Worm (Caenorhabditis elegans) whole organism, L3 larva: Measurements from ENCODE around the gene aak-1.

Experiments used
- R02D3.7 ChIP-seq: fragments of 150-350 bp; optimal IDR thresholded peaks from 2 replicates; lab custom pipeline; 2014; ENCODE audit warnings: missing biosample characterization, missing genetic modification characterization
- ZK546.5 ChIP-seq: sonication (generic microtip); optimal IDR thresholded peaks from 2 replicates; lab custom pipeline; 2017; ENCODE audit warnings: missing biosample characterization, missing genetic modification characterization
- aly-2 ChIP-seq: fragments of 150-350 bp; optimal IDR thresholded peaks from 2 replicates; lab custom pipeline; 2014; ENCODE audit warnings: missing biosample characterization, missing genetic modification characterization
- ama-1 ChIP-seq: fragments of 150-350 bp; optimal IDR thresholded peaks from 2 replicates; lab custom pipeline; 2018
- ceh-16 ChIP-seq: sonication (generic microtip); optimal IDR thresholded peaks from 2 replicates; lab custom pipeline; 2017; ENCODE audit warnings: missing biosample characterization, missing genetic modification characterization
- ceh-28 ChIP-seq: fragments of 150-350 bp; optimal IDR thresholded peaks from 2 replicates; lab custom pipeline; 2014; ENCODE audit warnings: missing biosample characterization, missing genetic modification reagents, missing genetic modification characterization
- ceh-82 ChIP-seq: fragments of 150-350 bp; optimal IDR thresholded peaks from 2 replicates; lab custom pipeline; 2014; ENCODE audit warnings: missing biosample characterization, missing genetic modification characterization
- ceh-9 ChIP-seq: sonication (generic microtip); optimal IDR thresholded peaks from 2 replicates; lab custom pipeline; 2018; ENCODE audit warnings: missing biosample characterization, missing genetic modification characterization
- daf-12 ChIP-seq: fragments of 150-350 bp; optimal IDR thresholded peaks from 2 replicates; lab custom pipeline; 2014; ENCODE audit warnings: missing biosample characterization, missing genetic modification reagents, missing genetic modification characterization
- egl-27 ChIP-seq: sonication (generic microtip); optimal IDR thresholded peaks from 4 replicates; lab custom pipeline; 2017; ENCODE audit warnings: missing biosample characterization, missing genetic modification reagents, missing genetic modification characterization
- elt-1 ChIP-seq: fragments of 150-350 bp; optimal IDR thresholded peaks from 2 replicates; lab custom pipeline; 2014; ENCODE audit warnings: missing biosample characterization, missing genetic modification characterization
- elt-2 ChIP-seq: sonication (generic microtip); optimal IDR thresholded peaks from 2 replicates; lab custom pipeline; 2016; ENCODE audit warnings: missing genetic modification reagents, mild to moderate bottlenecking, missing genetic modification characterization, missing compliant biosample characterization
- elt-3 ChIP-seq, 3 experiments: fragments of 150-350 bp in 1 of 3; sonication (generic microtip) in 2 of 3; optimal IDR thresholded peaks; 2 replicates in 2 of 3; 4 replicates in 1 of 3; lab custom pipeline; 2014 to 2017; ENCODE audit warnings: missing biosample characterization in 3 of 3, missing genetic modification characterization in 3 of 3
- fkh-10 ChIP-seq: sonication (generic microtip); optimal IDR thresholded peaks from 2 replicates; lab custom pipeline; 2017; ENCODE audit warnings: missing biosample characterization, missing genetic modification reagents, missing genetic modification characterization
- fkh-2 ChIP-seq: fragments of 150-350 bp; optimal IDR thresholded peaks from 2 replicates; lab custom pipeline; 2014; ENCODE audit warnings: missing biosample characterization, missing genetic modification reagents, missing genetic modification characterization
- fos-1 ChIP-seq: fragments of 150-350 bp; optimal IDR thresholded peaks from 2 replicates; lab custom pipeline; 2014; ENCODE audit warnings: missing biosample characterization, missing genetic modification characterization
- hmg-11 ChIP-seq: sonication (generic microtip); optimal IDR thresholded peaks from 2 replicates; lab custom pipeline; 2016; ENCODE audit warnings: missing genetic modification characterization, missing compliant biosample characterization
- jun-1 ChIP-seq: fragments of 150-350 bp; optimal IDR thresholded peaks from 2 replicates; lab custom pipeline; 2014; ENCODE audit warnings: missing biosample characterization, missing genetic modification reagents, missing genetic modification characterization
- lin-15B ChIP-seq: fragments of 150-350 bp; optimal IDR thresholded peaks from 2 replicates; lab custom pipeline; 2014; ENCODE audit warnings: missing biosample characterization, missing genetic modification characterization
- lin-39 ChIP-seq: fragments of 150-350 bp; optimal IDR thresholded peaks from 2 replicates; lab custom pipeline; 2018; ENCODE audit warnings: missing biosample characterization, missing genetic modification reagents, missing genetic modification characterization
- lsy-12 ChIP-seq: sonication (generic microtip); optimal IDR thresholded peaks from 2 replicates; lab custom pipeline; 2016; ENCODE audit warnings: mild to moderate bottlenecking, missing genetic modification characterization, missing compliant biosample characterization
- mdl-1 ChIP-seq: fragments of 150-350 bp; optimal IDR thresholded peaks from 2 replicates; lab custom pipeline; 2014; ENCODE audit warnings: missing biosample characterization, missing genetic modification characterization
- mml-1 ChIP-seq: fragments of 150-350 bp; sonication (generic microtip); optimal IDR thresholded peaks from 3 replicates; lab custom pipeline; 2014; ENCODE audit warnings: missing biosample characterization, missing genetic modification characterization
- nfya-1 ChIP-seq: sonication (generic microtip); optimal IDR thresholded peaks from 2 replicates; lab custom pipeline; 2017; ENCODE audit warnings: missing genetic modification characterization, mild to moderate bottlenecking, missing compliant biosample characterization, antibody characterized with exemption, moderate library complexity; ENCODE audit not compliant: insufficient read depth
- nhr-11 ChIP-seq: fragments of 150-350 bp; optimal IDR thresholded peaks from 2 replicates; lab custom pipeline; 2014; ENCODE audit warnings: missing biosample characterization, missing genetic modification characterization
- nhr-12 ChIP-seq: fragments of 150-350 bp; optimal IDR thresholded peaks from 2 replicates; lab custom pipeline; 2014; ENCODE audit warnings: missing biosample characterization, missing genetic modification characterization
- nhr-23 ChIP-seq: fragments of 150-350 bp; optimal IDR thresholded peaks from 2 replicates; lab custom pipeline; 2014; ENCODE audit warnings: missing biosample characterization, missing genetic modification reagents, missing genetic modification characterization
- nhr-25 ChIP-seq: sonication (generic microtip); optimal IDR thresholded peaks from 2 replicates; lab custom pipeline; 2017; ENCODE audit warnings: missing biosample characterization, missing genetic modification characterization
- nhr-28 ChIP-seq: fragments of 150-350 bp; optimal IDR thresholded peaks from 2 replicates; lab custom pipeline; 2014; ENCODE audit warnings: missing biosample characterization, missing genetic modification characterization
- nhr-43 ChIP-seq: sonication (generic microtip); optimal IDR thresholded peaks from 2 replicates; lab custom pipeline; 2016; ENCODE audit warnings: mild to moderate bottlenecking, missing genetic modification characterization, missing compliant biosample characterization; ENCODE audit not compliant: poor library complexity, severe bottlenecking
- nhr-67 ChIP-seq: fragments of 150-350 bp; optimal IDR thresholded peaks from 2 replicates; lab custom pipeline; 2014; ENCODE audit warnings: missing biosample characterization, missing genetic modification characterization
- nhr-77 ChIP-seq: fragments of 150-350 bp; optimal IDR thresholded peaks from 2 replicates; lab custom pipeline; 2014; ENCODE audit warnings: missing biosample characterization, missing genetic modification characterization
- pha-4 ChIP-seq: fragments of 150-350 bp; optimal IDR thresholded peaks from 2 replicates; lab custom pipeline; 2014; ENCODE audit warnings: missing biosample characterization, missing genetic modification reagents, missing genetic modification characterization
- pqm-1 ChIP-seq: fragments of 150-350 bp; optimal IDR thresholded peaks from 2 replicates; lab custom pipeline; 2017; ENCODE audit warnings: missing biosample characterization, missing genetic modification characterization, inconsistent platforms
- skn-1 ChIP-seq: fragments of 150-350 bp; optimal IDR thresholded peaks from 2 replicates; lab custom pipeline; 2014; ENCODE audit warnings: missing biosample characterization, missing genetic modification characterization
- unc-39 ChIP-seq: sonication (generic microtip); optimal IDR thresholded peaks from 4 replicates; lab custom pipeline; 2017; ENCODE audit warnings: missing biosample characterization, missing genetic modification characterization
- unc-62 ChIP-seq: fragments of 150-350 bp; sonication (generic microtip); optimal IDR thresholded peaks from 4 replicates; lab custom pipeline; 2014; ENCODE audit warnings: missing biosample characterization, missing genetic modification reagents, missing genetic modification characterization
- zag-1 ChIP-seq: fragments of 150-350 bp; optimal IDR thresholded peaks from 2 replicates; lab custom pipeline; 2014; ENCODE audit warnings: missing biosample characterization, missing genetic modification characterization
- ztf-11 ChIP-seq: fragments of 150-350 bp; optimal IDR thresholded peaks from 2 replicates; lab custom pipeline; 2014; ENCODE audit warnings: missing biosample characterization, missing genetic modification characterization
- ztf-4 ChIP-seq: fragments of 150-350 bp; optimal IDR thresholded peaks from 2 replicates; lab custom pipeline; 2014; ENCODE audit warnings: missing biosample characterization, missing genetic modification characterization

aak-1 gene

ce11 chrIII:8734327-8734885, 26.5 kb downstream of the aak-1 start:
- TF ChIP-seq jun-1 (tag; lab: Kevin White, UChicago) (no peak), mdl-1 (peak; percentile 6), pha-4 (tag; lab: Kevin White, UChicago) (peak; percentile 8), ztf-11 (tag; lab: Kevin White, UChicago) (no peak), nhr-23 (tag; lab: Kevin White, UChicago) (peak; percentile 80), nhr-25 (tag; lab: Kevin White, UChicago) (peak; percentile 82), fkh-2 (tag; lab: Kevin White, UChicago) (no peak), ama-1 (lab: Kevin White, UChicago) (no peak), hmg-11 (tag; lab: Kevin White, UChicago) (peak; percentile 24), nhr-43 (peak; percentile 79), nhr-28 (tag; lab: Kevin White, UChicago) (no peak), skn-1 (tag; lab: Kevin White, UChicago) (no peak), nfya-1 (tag; lab: Kevin White, UChicago) (peak; percentile 50), lsy-12 (tag; lab: Kevin White, UChicago) (no peak), lin-39 (no peak), ceh-9 (tag; lab: Kevin White, UChicago) (no peak), ceh-82 (tag; lab: Kevin White, UChicago) (no peak), R02D3.7 (tag; lab: Kevin White, UChicago) (no peak), pqm-1 (peak; percentile 42), mml-1 (tag; lab: Kevin White, UChicago) (no peak), elt-2 (tag; lab: Kevin White, UChicago) (peak; percentile 59), elt-1 (tag; lab: Kevin White, UChicago) (no peak), ZK546.5 (tag; lab: Kevin White, UChicago) (no peak), unc-62 (GFP tag; lab: Kevin White, UChicago) (peak; percentile 50), unc-39 (tag; lab: Kevin White, UChicago) (no peak), nhr-67 (tag; lab: Kevin White, UChicago) (no peak)

ce11 chrIII:8733667-8734066, 27.2 kb downstream of the aak-1 start:
- peak; percentile 4 for TF ChIP-seq fos-1 (tag; lab: Kevin White, UChicago)
- no peak for TF ChIP-seq nhr-25 (tag; lab: Kevin White, UChicago)
- peak; percentile 50 for TF ChIP-seq mdl-1
- no peak for TF ChIP-seq ama-1 (lab: Kevin White, UChicago)
- no peak for TF ChIP-seq lin-39
- no peak for TF ChIP-seq skn-1 (tag; lab: Kevin White, UChicago)
- no peak for TF ChIP-seq ceh-82 (tag; lab: Kevin White, UChicago)
- peak; percentile 65 for TF ChIP-seq pqm-1
- no peak for TF ChIP-seq aly-2 (tag; lab: Kevin White, UChicago)
- TF ChIP-seq elt-2 (tag; lab: Kevin White, UChicago) = peak; percentile 93
- TF ChIP-seq, all 47 proteins: peak for 4

DNA sequence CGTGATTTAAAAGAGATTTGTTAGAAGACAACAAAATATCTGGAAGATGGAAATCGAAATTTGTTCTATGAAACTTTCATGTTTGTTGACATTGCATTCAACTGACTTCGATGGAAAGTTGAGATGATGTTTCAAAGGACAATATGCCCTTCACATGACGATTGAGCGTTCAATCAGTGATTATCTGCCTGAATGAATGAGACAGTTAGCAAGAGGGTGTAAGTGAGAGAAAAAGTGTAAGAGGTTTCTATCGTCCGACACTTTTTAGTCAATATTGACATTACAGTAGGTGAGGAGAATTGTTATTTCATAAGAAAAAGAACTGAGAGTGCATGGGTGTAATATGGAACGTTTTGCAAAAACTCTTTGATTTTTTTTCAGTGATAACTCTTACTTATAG, 27.7 kb downstream of the aak-1 start:
- TF ChIP-seq nhr-12 (tag; lab: Kevin White, UChicago) (no peak), aly-2 (tag; lab: Kevin White, UChicago) (no peak), fkh-2 (tag; lab: Kevin White, UChicago) (no peak), ceh-16 (no peak), mdl-1 (no peak), ztf-4 (no peak), ceh-82 (tag; lab: Kevin White, UChicago) (no peak), unc-62 (GFP tag; lab: Kevin White, UChicago) (no peak), zag-1 (no peak), ceh-9 (tag; lab: Kevin White, UChicago) (no peak), nhr-77 (tag; lab: Kevin White, UChicago) (no peak), pqm-1 (peak; percentile 66), elt-3 (tag; optimal IDR thresholded peaks at IDR 0.05; lab: Kevin White, UChicago) (no peak), fkh-10 (GFP tag; lab: Kevin White, UChicago) (no peak), lin-15B (tag; lab: Kevin White, UChicago) (no peak), ZK546.5 (tag; lab: Kevin White, UChicago) (no peak), daf-12 (tag; lab: Kevin White, UChicago) (no peak), pha-4 (tag; lab: Kevin White, UChicago) (peak; percentile 100), ama-1 (lab: Kevin White, UChicago) (no peak), nhr-28 (tag; lab: Kevin White, UChicago) (no peak), fos-1 (tag; lab: Kevin White, UChicago) (no peak), R02D3.7 (tag; lab: Kevin White, UChicago) (no peak), lin-39 (no peak), egl-27 (tag; lab: Kevin White, UChicago) (peak; percentile 9), nhr-43 (no peak), ceh-28 (tag; lab: Kevin White, UChicago) (no peak), nhr-11 (no peak), nhr-25 (tag; lab: Kevin White, UChicago) (peak; percentile 15), unc-39 (tag; lab: Kevin White, UChicago) (no peak), jun-1 (tag; lab: Kevin White, UChicago) (peak; percentile 33), elt-2 (tag; lab: Kevin White, UChicago) (no peak), ztf-11 (tag; lab: Kevin White, UChicago) (no peak)
